Fruit fly (Drosophila melanogaster) whole organism, embryonic: ENCODE results near the gene rut.

ENCODE experiments used
- CG10147 ChIP-seq: fragments of 200-800 bp; sonication (Bioruptor generic); optimal IDR thresholded peaks from 2 replicates; lab custom pipeline; 2019; ENCODE audit warnings: missing biosample characterization, mild to moderate bottlenecking, missing genetic modification characterization, moderate library complexity
- CG10209 ChIP-seq: fragments of 200-800 bp; sonication (Bioruptor generic); optimal IDR thresholded peaks from 3 replicates; lab custom pipeline; 2017; ENCODE audit warnings: missing biosample characterization, mild to moderate bottlenecking, missing genetic modification characterization, missing genetic modification reagents
- CG10267 ChIP-seq: fragments of 200-800 bp; sonication (Bioruptor generic); optimal IDR thresholded peaks from 2 replicates; lab custom pipeline; 2018; ENCODE audit warnings: missing biosample characterization, mild to moderate bottlenecking, missing genetic modification characterization, moderate library complexity
- CG10274 ChIP-seq: fragments of 200-800 bp; sonication (Bioruptor generic); optimal IDR thresholded peaks from 3 replicates; lab custom pipeline; 2017; ENCODE audit warnings: missing biosample characterization, mild to moderate bottlenecking, missing genetic modification characterization
- CG10543 ChIP-seq: fragments of 200-800 bp; sonication (Bioruptor generic); optimal IDR thresholded peaks from 3 replicates; lab custom pipeline; 2017; ENCODE audit warnings: missing biosample characterization, mild to moderate bottlenecking, missing genetic modification characterization, moderate library complexity
- CG10979 ChIP-seq: fragments of 200-800 bp; sonication (Bioruptor generic); optimal IDR thresholded peaks from 2 replicates; lab custom pipeline; 2018; ENCODE audit warnings: missing biosample characterization, mild to moderate bottlenecking, missing genetic modification characterization, moderate library complexity
- CG11723 ChIP-seq: fragments of 200-800 bp; sonication (Bioruptor generic); optimal IDR thresholded peaks from 2 replicates; lab custom pipeline; 2017; ENCODE audit warnings: missing biosample characterization, mild to moderate bottlenecking, missing genetic modification characterization
- CG13424 ChIP-seq: fragments of 200-800 bp; sonication (Bioruptor generic); optimal IDR thresholded peaks from 2 replicates; lab custom pipeline; 2019; ENCODE audit warnings: missing biosample characterization, mild to moderate bottlenecking, missing genetic modification characterization, moderate library complexity
- CG13624 ChIP-seq: fragments of 200-800 bp; sonication (Bioruptor generic); optimal IDR thresholded peaks from 2 replicates; lab custom pipeline; 2016; ENCODE audit warnings: missing biosample characterization, missing genetic modification characterization
- CG13775 ChIP-seq: fragments of 200-800 bp; sonication (Bioruptor generic); optimal IDR thresholded peaks from 3 replicates; lab custom pipeline; 2017; ENCODE audit warnings: missing biosample characterization, mild to moderate bottlenecking, missing genetic modification characterization
- CG14014 ChIP-seq: fragments of 200-800 bp; sonication (Bioruptor generic); IDR thresholded peaks from 2 replicates; pipeline ENCODE4 v1.3.6; 2022; ENCODE audit warnings: missing biosample characterization, missing genetic modification characterization
- CG15269 ChIP-seq: fragments of 200-800 bp; sonication (Bioruptor generic); optimal IDR thresholded peaks from 2 replicates; lab custom pipeline; 2018; ENCODE audit warnings: missing biosample characterization, mild to moderate bottlenecking, missing genetic modification characterization, moderate library complexity
- CG1529 ChIP-seq: fragments of 200-800 bp; sonication (Bioruptor generic); optimal IDR thresholded peaks from 3 replicates; lab custom pipeline; 2018; ENCODE audit warnings: missing biosample characterization, missing genetic modification characterization
- CG1647 ChIP-seq: fragments of 200-800 bp; sonication (Bioruptor generic); optimal IDR thresholded peaks from 3 replicates; lab custom pipeline; 2016; ENCODE audit warnings: missing biosample characterization, missing genetic modification characterization
- CG1792 ChIP-seq: fragments of 200-800 bp; sonication (Bioruptor generic); optimal IDR thresholded peaks from 2 replicates; lab custom pipeline; 2016; ENCODE audit warnings: missing biosample characterization, missing genetic modification characterization
- CG2202 ChIP-seq: fragments of 200-800 bp; sonication (Bioruptor generic); optimal IDR thresholded peaks from 2 replicates; lab custom pipeline; 2018; ENCODE audit warnings: missing biosample characterization, mild to moderate bottlenecking, missing genetic modification characterization
- CG30403 ChIP-seq: fragments of 200-800 bp; sonication (Bioruptor generic); optimal IDR thresholded peaks from 3 replicates; lab custom pipeline; 2016; ENCODE audit warnings: missing biosample characterization, missing genetic modification characterization
- CG3163 ChIP-seq: fragments of 200-800 bp; sonication (Bioruptor generic); optimal IDR thresholded peaks from 3 replicates; lab custom pipeline; 2016; ENCODE audit warnings: missing biosample characterization, missing genetic modification characterization
- CG3847 ChIP-seq: fragments of 200-800 bp; sonication (Bioruptor generic); IDR thresholded peaks from 2 replicates; pipeline ENCODE4 v1.3.6; 2022; ENCODE audit warnings: missing biosample characterization, missing genetic modification characterization
- CG3995 ChIP-seq: fragments of 200-800 bp; sonication (Bioruptor generic); optimal IDR thresholded peaks from 3 replicates; lab custom pipeline; 2016; ENCODE audit warnings: missing biosample characterization, missing genetic modification characterization
- CG4617 ChIP-seq: fragments of 200-800 bp; sonication (Bioruptor generic); optimal IDR thresholded peaks from 3 replicates; lab custom pipeline; 2016; ENCODE audit warnings: missing biosample characterization, missing genetic modification characterization, borderline replicate concordance
- CG7271 ChIP-seq: fragments of 200-800 bp; sonication (Bioruptor generic); optimal IDR thresholded peaks from 2 replicates; lab custom pipeline; 2018; ENCODE audit warnings: missing biosample characterization, mild to moderate bottlenecking, missing genetic modification characterization, moderate library complexity
- CG7745 ChIP-seq: fragments of 200-800 bp; sonication (Bioruptor generic); optimal IDR thresholded peaks from 2 replicates; lab custom pipeline; 2018; ENCODE audit warnings: missing biosample characterization, mild to moderate bottlenecking, missing genetic modification characterization, moderate library complexity
- CG8765 ChIP-seq: fragments of 200-800 bp; sonication (Bioruptor generic); IDR thresholded peaks from 2 replicates; pipeline ENCODE4 v1.3.6; 2022; ENCODE audit warnings: missing biosample characterization, missing genetic modification characterization
- CG9215 ChIP-seq: fragments of 200-800 bp; sonication (Bioruptor generic); IDR thresholded peaks from 2 replicates; pipeline ENCODE4 v1.3.6; 2022; ENCODE audit warnings: missing biosample characterization, missing genetic modification characterization
- CG9797 ChIP-seq: fragments of 200-800 bp; sonication (Bioruptor generic); optimal IDR thresholded peaks from 3 replicates; lab custom pipeline; 2018; ENCODE audit warnings: missing biosample characterization, mild to moderate bottlenecking, missing genetic modification characterization
- Chrac-16 ChIP-seq: fragments of 200-800 bp; sonication (Bioruptor generic); optimal IDR thresholded peaks from 3 replicates; lab custom pipeline; 2016; ENCODE audit warnings: missing biosample characterization, missing genetic modification characterization
- CkIIα-i1 ChIP-seq: fragments of 200-800 bp; sonication (Bioruptor generic); IDR thresholded peaks from 2 replicates; pipeline ENCODE4 v1.3.6; 2022; ENCODE audit warnings: missing biosample characterization, missing genetic modification characterization
- HmgZ ChIP-seq: fragments of 200-800 bp; sonication (Bioruptor generic); optimal IDR thresholded peaks from 2 replicates; lab custom pipeline; 2018; ENCODE audit warnings: missing biosample characterization, mild to moderate bottlenecking, missing genetic modification characterization
- Lpt ChIP-seq: fragments of >200 bp; optimal IDR thresholded peaks from 2 replicates; lab custom pipeline; 2018; ENCODE audit warnings: missing biosample characterization, missing genetic modification characterization
- Mad ChIP-seq: fragments of 200-800 bp; sonication (Bioruptor generic); optimal IDR thresholded peaks from 2 replicates; lab custom pipeline; 2016; ENCODE audit warnings: missing biosample characterization, missing genetic modification characterization
- Sry-δ ChIP-seq: fragments of 200-800 bp; sonication (Bioruptor generic); optimal IDR thresholded peaks from 2 replicates; lab custom pipeline; 2016; ENCODE audit warnings: missing biosample characterization, missing genetic modification characterization
- ab ChIP-seq: fragments of 200-800 bp; sonication (Bioruptor generic); optimal IDR thresholded peaks from 2 replicates; lab custom pipeline; 2016; ENCODE audit warnings: missing biosample characterization, missing genetic modification characterization
- crp ChIP-seq, 2 experiments: fragments of 200-800 bp; sonication (Bioruptor generic); optimal IDR thresholded peaks; 2 replicates in 1 of 2; 3 replicates in 1 of 2; lab custom pipeline; 2017; ENCODE audit warnings: missing biosample characterization in 2 of 2, missing genetic modification characterization in 2 of 2, mild to moderate bottlenecking in 1 of 2, moderate library complexity in 1 of 2
- dmrt99B ChIP-seq: fragments of 200-800 bp; sonication (Bioruptor generic); optimal IDR thresholded peaks from 2 replicates; lab custom pipeline; 2018; ENCODE audit warnings: missing biosample characterization, mild to moderate bottlenecking, missing genetic modification characterization, moderate library complexity
- dysf ChIP-seq: fragments of 200-800 bp; sonication (Bioruptor generic); IDR thresholded peaks from 3 replicates; pipeline ENCODE4 v1.3.6; 2022; ENCODE audit warnings: missing biosample characterization, missing genetic modification characterization
- en ChIP-seq: fragments of 200-800 bp; sonication (Bioruptor generic); optimal IDR thresholded peaks from 2 replicates; lab custom pipeline; 2016; ENCODE audit warnings: missing biosample characterization, missing genetic modification characterization
- exex ChIP-seq: fragments of 200-800 bp; sonication (Bioruptor generic); optimal IDR thresholded peaks from 4 replicates; lab custom pipeline; 2018; ENCODE audit warnings: missing biosample characterization, mild to moderate bottlenecking, missing genetic modification characterization, moderate library complexity
- gcm ChIP-seq: fragments of 200-800 bp; sonication (Bioruptor generic); optimal IDR thresholded peaks from 2 replicates; lab custom pipeline; 2019; ENCODE audit warnings: missing biosample characterization, mild to moderate bottlenecking, missing genetic modification characterization, moderate library complexity
- grn ChIP-seq: fragments of 200-800 bp; sonication (Bioruptor generic); optimal IDR thresholded peaks from 3 replicates; lab custom pipeline; 2017; ENCODE audit warnings: missing biosample characterization, missing genetic modification characterization
- kay ChIP-seq: fragments of 200-800 bp; sonication (Bioruptor generic); optimal IDR thresholded peaks from 2 replicates; lab custom pipeline; 2016; ENCODE audit warnings: missing biosample characterization, missing genetic modification characterization
- kni ChIP-seq: fragments of 200-800 bp; sonication (Bioruptor generic); optimal IDR thresholded peaks from 3 replicates; lab custom pipeline; 2017; ENCODE audit warnings: mild to moderate bottlenecking, missing biosample characterization, missing genetic modification reagents, missing genetic modification characterization
- lab ChIP-seq: fragments of 200-800 bp; sonication (Bioruptor generic); optimal IDR thresholded peaks from 3 replicates; lab custom pipeline; 2017; ENCODE audit warnings: missing biosample characterization, missing genetic modification characterization, mild to moderate bottlenecking, moderate library complexity, missing genetic modification reagents
- lmd ChIP-seq: fragments of 200-800 bp; sonication (Bioruptor generic); IDR thresholded peaks from 2 replicates; pipeline ENCODE4 v1.3.6; 2022; ENCODE audit warnings: missing biosample characterization, missing genetic modification characterization
- nmo ChIP-seq: fragments of 200-800 bp; sonication (Bioruptor generic); optimal IDR thresholded peaks from 2 replicates; lab custom pipeline; 2018; ENCODE audit warnings: missing biosample characterization, mild to moderate bottlenecking, missing genetic modification characterization, moderate library complexity
- odd ChIP-seq: fragments of 200-800 bp; sonication (Bioruptor generic); optimal IDR thresholded peaks from 2 replicates; lab custom pipeline; 2017; ENCODE audit warnings: missing biosample characterization, mild to moderate bottlenecking, missing genetic modification characterization
- pita ChIP-seq: fragments of 200-800 bp; sonication (Bioruptor generic); optimal IDR thresholded peaks from 2 replicates; lab custom pipeline; 2017; ENCODE audit warnings: missing biosample characterization, mild to moderate bottlenecking, missing genetic modification characterization
- tgo ChIP-seq: fragments of 200-800 bp; sonication (Bioruptor generic); IDR thresholded peaks from 3 replicates; pipeline ENCODE4 v1.3.6; 2022; ENCODE audit warnings: missing biosample characterization, missing genetic modification characterization
- tx ChIP-seq: fragments of 200-800 bp; sonication (Bioruptor generic); optimal IDR thresholded peaks from 2 replicates; lab custom pipeline; 2016; ENCODE audit warnings: missing biosample characterization, missing genetic modification characterization
- unc-4 ChIP-seq: fragments of 200-800 bp; sonication (Bioruptor generic); IDR thresholded peaks from 2 replicates; pipeline ENCODE4 v1.3.6; 2022; ENCODE audit warnings: missing biosample characterization, missing genetic modification characterization; ENCODE audit not compliant: partially characterized antibody
- zen ChIP-seq: fragments of 200-800 bp; sonication (Bioruptor generic); optimal IDR thresholded peaks from 3 replicates; lab custom pipeline; 2018; ENCODE audit warnings: missing biosample characterization, mild to moderate bottlenecking, missing genetic modification characterization, moderate library complexity

Gene rut

dm6 chrX:14839047-14839446 lies 13.2 kb upstream of the rut start, which contains the start of the genes CG32590 and Flo2 (continued):
- TF ChIP-seq tx (GFP tag; lab: Kevin White, UChicago) (peak; percentile 77), CG7745 (no peak), CG15269 (tag; lab: Kevin White, UChicago) (peak; percentile 74), en (GFP tag; lab: Kevin White, UChicago) (no peak), pita (GFP tag; lab: Kevin White, UChicago) (no peak), nmo (GFP tag; lab: Kevin White, UChicago) (peak; percentile 79), CG10979 (tag; lab: Kevin White, UChicago) (peak; percentile 45), Sry-δ (GFP tag; lab: Kevin White, UChicago) (peak; percentile 94), grn (no peak), CG4617 (GFP tag; lab: Kevin White, UChicago) (peak; percentile 56), CG10147 (GFP tag; lab: Kevin White, UChicago) (peak; percentile 62), zen (tag; lab: Kevin White, UChicago) (peak; percentile 73), CG3995 (GFP tag; lab: Kevin White, UChicago) (peak; percentile 3), CG14014 (peak; percentile 67), gcm (peak; percentile 19), CG9215 (GFP tag; lab: Robert Waterston, UW) (peak; percentile 82), dysf (GFP tag; lab: Robert Waterston, UW) (peak; percentile 52; the same call in 2 of the 3 replicates), CG7271 (tag; lab: Kevin White, UChicago) (peak; percentile 15), unc-4 (GFP tag; lab: Robert Waterston, UW) (peak; percentile 98), exex (tag; lab: Kevin White, UChicago) (peak; percentile 26), Lpt (no peak), CG9797 (GFP tag; lab: Kevin White, UChicago) (no peak), kay (peak; percentile 36), tgo (GFP tag; lab: Robert Waterston, UW) (peak; percentile 83), CG13424 (tag; lab: Kevin White, UChicago) (peak; percentile 75), lab (GFP tag; lab: Kevin White, UChicago) (peak; percentile 78), CG10267 (peak; percentile 69), CG13624 (GFP tag; lab: Kevin White, UChicago) (peak; percentile 63), CkIIα-i1 (GFP tag; lab: Robert Waterston, UW) (no peak), CG8765 (GFP tag; lab: Robert Waterston, UW) (peak; percentile 79), lmd (GFP tag; lab: Robert Waterston, UW) (peak; percentile 76), CG10543 (GFP tag; lab: Kevin White, UChicago) (peak; percentile 13), odd (no peak), CG1647 (GFP tag; lab: Kevin White, UChicago) (peak; percentile 47), CG3163 (GFP tag; lab: Kevin White, UChicago) (no peak), CG3847 (GFP tag; lab: Robert Waterston, UW) (peak; percentile 81), CG1529 (GFP tag; lab: Kevin White, UChicago) (no peak), HmgZ (tag; lab: Kevin White, UChicago) (peak; percentile 69), kni (GFP tag; lab: Kevin White, UChicago) (no peak), CG13775 (GFP tag; lab: Kevin White, UChicago) (peak; percentile 71), CG10209 (peak; percentile 41), CG30403 (GFP tag; lab: Kevin White, UChicago) (peak; percentile 84), CG10274 (GFP tag; lab: Kevin White, UChicago) (no peak), CG1792 (GFP tag; lab: Kevin White, UChicago) (peak; percentile 65), ab (GFP tag; lab: Kevin White, UChicago) (no peak), crp (GFP tag; optimal IDR thresholded peaks at IDR 0.05; lab: Kevin White, UChicago) (peak in 1 of 2 experiments; percentile 1), CG2202 (tag; lab: Kevin White, UChicago) (peak; percentile 6), Mad (GFP tag; lab: Kevin White, UChicago) (peak; percentile 66), CG11723 (GFP tag; lab: Kevin White, UChicago) (no peak), Chrac-16 (GFP tag; lab: Kevin White, UChicago) (peak; percentile 81), dmrt99B (tag; lab: Kevin White, UChicago) (peak; percentile 54)
